Worm (Caenorhabditis elegans): ENCODE measurements around the gene mksr-1.
A peak's percentile ranks its signal among the peaks of the same experiment; 100 is the strongest.

Gene mksr-1

DNA sequence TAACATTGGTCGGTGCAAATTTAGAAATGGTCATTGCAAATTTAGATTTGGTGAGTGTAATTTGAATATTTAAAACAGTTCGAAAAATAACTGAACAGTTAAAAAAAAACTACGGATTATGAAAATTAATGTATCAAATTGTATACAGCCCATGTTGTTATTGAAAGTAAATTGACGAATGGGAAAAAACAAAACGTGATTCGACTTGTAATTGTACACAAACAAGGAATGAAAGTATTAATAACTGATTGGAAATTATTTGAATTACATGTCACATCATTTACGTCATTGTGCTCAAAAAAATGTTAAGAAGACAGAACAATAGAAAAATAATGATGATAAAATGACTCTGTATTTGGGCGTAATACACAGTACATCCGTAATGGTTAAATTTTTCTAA is 25.4 kb upstream of the mksr-1 start:
- TF ChIP-seq hnd-1 (tag; optimal IDR thresholded peaks at IDR 0.05), result no peak
- no peak for TF ChIP-seq ama-1 (optimal IDR thresholded peaks at IDR 0.05)
- no peak for TF ChIP-seq tra-4 (tag; optimal IDR thresholded peaks at IDR 0.05)

DNA sequence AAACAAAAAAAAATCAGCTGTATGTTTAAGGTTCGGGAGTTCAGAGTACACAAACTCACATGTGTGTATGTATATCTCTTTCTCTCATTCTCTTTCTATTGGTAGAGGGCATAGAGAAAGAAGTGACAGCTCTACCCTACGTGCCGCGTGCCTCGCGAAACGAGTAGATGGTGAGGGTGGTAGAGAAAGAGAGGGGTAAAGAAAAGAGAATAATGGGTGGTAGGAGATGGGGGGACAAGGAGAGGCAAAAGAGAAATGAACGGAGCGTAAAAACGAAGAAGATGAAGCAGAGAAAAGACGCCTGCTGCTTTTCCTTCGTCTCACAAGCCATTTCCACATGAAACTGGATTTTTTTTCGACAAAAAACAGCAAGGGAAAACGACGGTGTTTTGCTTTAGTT is 24.2 kb upstream of the mksr-1 start:
- TF ChIP-seq tbx-37 (GFP tag; conservative IDR thresholded peaks at IDR 0.05) (no peak), ama-1 (optimal IDR thresholded peaks at IDR 0.05) (no peak), pes-1 (GFP tag; IDR thresholded peaks at IDR 0.05) (no peak), hmbx-1 (tag; optimal IDR thresholded peaks at IDR 0.05) (no peak), hmg-4 (GFP tag; optimal IDR thresholded peaks at IDR 0.05) (peak; percentile 91), B0310.2 (tag; optimal IDR thresholded peaks at IDR 0.05) (no peak), ceh-36 (tag; optimal IDR thresholded peaks at IDR 0.05) (no peak), aly-1 (tag; optimal IDR thresholded peaks at IDR 0.05) (no peak), flt-1 (GFP tag; IDR thresholded peaks at IDR 0.05) (0 out of 2 replicates have a peak, but pooled peaks have one; percentile 13), sea-1 (GFP tag; conservative IDR thresholded peaks at IDR 0.05) (0 out of 2 replicates have a peak, but pooled peaks have one; percentile 38), ceh-13 (GFP tag; optimal IDR thresholded peaks at IDR 0.05) (no peak), tbx-11 (GFP tag; IDR thresholded peaks at IDR 0.05) (no peak), tra-4 (tag; optimal IDR thresholded peaks at IDR 0.05) (no peak), hnd-1 (tag; optimal IDR thresholded peaks at IDR 0.05) (peak; percentile 9), ets-7 (tag; optimal IDR thresholded peaks at IDR 0.05) (no peak), scrt-1 (GFP tag; IDR thresholded peaks at IDR 0.05) (no peak), F13C5.2 (tag; optimal IDR thresholded peaks at IDR 0.05) (peak; percentile 91)

- TF ChIP-seq tra-4 (tag; optimal IDR thresholded peaks at IDR 0.05) (no peak), hmbx-1 (tag; optimal IDR thresholded peaks at IDR 0.05) (no peak)
Observed at ce11 chrX:1089676-1090075, 20.7 kb upstream of the mksr-1 start.

- TF ChIP-seq sea-1 (GFP tag; conservative IDR thresholded peaks at IDR 0.05), result no peak
- TF ChIP-seq ceh-36 (tag; optimal IDR thresholded peaks at IDR 0.05), result no peak
- TF ChIP-seq tbx-11 (GFP tag; IDR thresholded peaks at IDR 0.05), result no peak
Observed at ce11 chrX:1089133-1089532, 20.2 kb upstream of the mksr-1 start.

- TF ChIP-seq ceh-13 (GFP tag; optimal IDR thresholded peaks at IDR 0.05) (no peak), tbx-11 (GFP tag; IDR thresholded peaks at IDR 0.05) (no peak), tra-4 (tag; optimal IDR thresholded peaks at IDR 0.05) (no peak), scrt-1 (GFP tag; IDR thresholded peaks at IDR 0.05) (no peak), ets-7 (tag; optimal IDR thresholded peaks at IDR 0.05) (no peak), hmg-4 (GFP tag; optimal IDR thresholded peaks at IDR 0.05) (no peak), F13C5.2 (tag; optimal IDR thresholded peaks at IDR 0.05) (no peak)
Observed at ce11 chrX:1088048-1088447, 19.1 kb upstream of the mksr-1 start, which contains the start of gene rei-2. Gene rei-2 (minus strand): TSS chrX:1088148.

ce11 chrX:1086406-1086897 is 17.5 kb upstream of the mksr-1 start:
- TF ChIP-seq ets-7 (tag; optimal IDR thresholded peaks at IDR 0.05), result no peak
- TF ChIP-seq ceh-13 (GFP tag; optimal IDR thresholded peaks at IDR 0.05), result no peak
- no peak for TF ChIP-seq scrt-1 (GFP tag; IDR thresholded peaks at IDR 0.05)
- TF ChIP-seq hmbx-1 (tag; optimal IDR thresholded peaks at IDR 0.05), result no peak
- TF ChIP-seq B0310.2 (tag; optimal IDR thresholded peaks at IDR 0.05), result no peak
- no peak for TF ChIP-seq hnd-1 (tag; optimal IDR thresholded peaks at IDR 0.05)
- no peak for TF ChIP-seq F13C5.2 (tag; optimal IDR thresholded peaks at IDR 0.05)
- no peak for TF ChIP-seq hmg-4 (GFP tag; optimal IDR thresholded peaks at IDR 0.05)
- TF ChIP-seq tra-4 (tag; optimal IDR thresholded peaks at IDR 0.05), result no peak
- no peak for TF ChIP-seq ama-1 (optimal IDR thresholded peaks at IDR 0.05)
- no peak for TF ChIP-seq sea-1 (GFP tag; conservative IDR thresholded peaks at IDR 0.05)
- no peak for TF ChIP-seq tbx-11 (GFP tag; IDR thresholded peaks at IDR 0.05)
- no peak for TF ChIP-seq pes-1 (GFP tag; IDR thresholded peaks at IDR 0.05)
- TF ChIP-seq ceh-36 (tag; optimal IDR thresholded peaks at IDR 0.05), result no peak
- no peak for TF ChIP-seq aly-1 (tag; optimal IDR thresholded peaks at IDR 0.05)
- no peak for TF ChIP-seq tbx-37 (GFP tag; conservative IDR thresholded peaks at IDR 0.05)
- no peak for TF ChIP-seq flt-1 (GFP tag; IDR thresholded peaks at IDR 0.05)

DNA sequence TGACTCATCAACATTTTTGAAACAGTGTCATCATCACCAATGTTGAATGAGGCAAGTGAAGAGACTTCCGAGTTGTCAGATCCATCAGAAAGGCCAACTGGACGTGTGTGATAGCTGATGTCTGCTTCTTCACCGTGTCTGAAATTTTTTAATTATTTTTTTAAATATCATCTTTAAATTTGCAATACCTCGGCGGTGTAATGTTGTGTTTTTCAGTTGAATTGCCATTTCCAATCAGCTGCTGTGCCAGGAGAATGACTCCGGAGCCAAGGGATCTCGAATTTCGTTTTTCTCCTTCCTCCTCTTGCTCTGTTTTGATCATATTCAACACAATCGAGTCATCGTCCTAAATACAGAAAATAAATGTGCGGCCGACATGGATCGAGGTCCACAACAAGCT is 16.1 kb upstream of the mksr-1 start:
- no peak for TF ChIP-seq ama-1 (optimal IDR thresholded peaks at IDR 0.05)
- no peak for TF ChIP-seq hnd-1 (tag; optimal IDR thresholded peaks at IDR 0.05)
- TF ChIP-seq hmbx-1 (tag; optimal IDR thresholded peaks at IDR 0.05), result no peak
- no peak for TF ChIP-seq aly-1 (tag; optimal IDR thresholded peaks at IDR 0.05)
- no peak for TF ChIP-seq pes-1 (GFP tag; IDR thresholded peaks at IDR 0.05)
- no peak for TF ChIP-seq hmg-4 (GFP tag; optimal IDR thresholded peaks at IDR 0.05)
- TF ChIP-seq ets-7 (tag; optimal IDR thresholded peaks at IDR 0.05), result no peak
- no peak for TF ChIP-seq ceh-36 (tag; optimal IDR thresholded peaks at IDR 0.05)
- TF ChIP-seq tbx-11 (GFP tag; IDR thresholded peaks at IDR 0.05), result no peak
- TF ChIP-seq B0310.2 (tag; optimal IDR thresholded peaks at IDR 0.05), result no peak
- no peak for TF ChIP-seq tra-4 (tag; optimal IDR thresholded peaks at IDR 0.05)
- no peak for TF ChIP-seq sea-1 (GFP tag; conservative IDR thresholded peaks at IDR 0.05)
- TF ChIP-seq F13C5.2 (tag; optimal IDR thresholded peaks at IDR 0.05), result no peak
- TF ChIP-seq ceh-13 (GFP tag; optimal IDR thresholded peaks at IDR 0.05), result no peak
- TF ChIP-seq scrt-1 (GFP tag; IDR thresholded peaks at IDR 0.05), result no peak
- TF ChIP-seq flt-1 (GFP tag; IDR thresholded peaks at IDR 0.05), result no peak
- TF ChIP-seq tbx-37 (GFP tag; conservative IDR thresholded peaks at IDR 0.05), result no peak

ce11 chrX:1081927-1082326 is 13.0 kb upstream of the mksr-1 start:
- no peak for TF ChIP-seq tra-4 (tag; optimal IDR thresholded peaks at IDR 0.05)
- no peak for TF ChIP-seq ceh-13 (GFP tag; optimal IDR thresholded peaks at IDR 0.05)
- TF ChIP-seq F13C5.2 (tag; optimal IDR thresholded peaks at IDR 0.05), result no peak
- no peak for TF ChIP-seq ama-1 (optimal IDR thresholded peaks at IDR 0.05)
- TF ChIP-seq aly-1 (tag; optimal IDR thresholded peaks at IDR 0.05), result peak; percentile 41
- TF ChIP-seq ets-7 (tag; optimal IDR thresholded peaks at IDR 0.05), result no peak
- TF ChIP-seq hmg-4 (GFP tag; optimal IDR thresholded peaks at IDR 0.05), result peak; percentile 62
- no peak for TF ChIP-seq pes-1 (GFP tag; IDR thresholded peaks at IDR 0.05)
- TF ChIP-seq scrt-1 (GFP tag; IDR thresholded peaks at IDR 0.05), result 0 out of 2 replicates have a peak, but pooled peaks have one; percentile 17
- no peak for TF ChIP-seq ceh-36 (tag; optimal IDR thresholded peaks at IDR 0.05)
- no peak for TF ChIP-seq tbx-37 (GFP tag; conservative IDR thresholded peaks at IDR 0.05)
- TF ChIP-seq tbx-11 (GFP tag; IDR thresholded peaks at IDR 0.05), result no peak
- TF ChIP-seq B0310.2 (tag; optimal IDR thresholded peaks at IDR 0.05), result no peak
- no peak for TF ChIP-seq hnd-1 (tag; optimal IDR thresholded peaks at IDR 0.05)
- no peak for TF ChIP-seq sea-1 (GFP tag; conservative IDR thresholded peaks at IDR 0.05)
- no peak for TF ChIP-seq flt-1 (GFP tag; IDR thresholded peaks at IDR 0.05)
- TF ChIP-seq hmbx-1 (tag; optimal IDR thresholded peaks at IDR 0.05), result no peak
